Worm (Caenorhabditis elegans) whole organism, late embryonic: Measurements from ENCODE around the gene F47G3.4.

Experiments used
- ceh-30 ChIP-seq: fragments of 150-350 bp; optimal IDR thresholded peaks from 2 replicates; lab custom pipeline; 2014; ENCODE audit warnings: missing biosample characterization, missing genetic modification characterization
- madf-2 ChIP-seq: sonication (generic microtip); optimal IDR thresholded peaks from 2 replicates; lab custom pipeline; 2017; ENCODE audit warnings: missing genetic modification characterization, missing compliant biosample characterization
- odd-2 ChIP-seq: sonication (generic microtip); optimal IDR thresholded peaks from 2 replicates; lab custom pipeline; 2017; ENCODE audit warnings: antibody characterized with exemption, mild to moderate bottlenecking, missing genetic modification characterization, missing compliant biosample characterization

ce11 chrX:2422123-2422522 lies 40.7 kb downstream of the F47G3.4 start:
- TF ChIP-seq odd-2 (tag; lab: Kevin White, UChicago), result no peak
- TF ChIP-seq ceh-30, result no peak
- TF ChIP-seq madf-2 (tag; lab: Kevin White, UChicago), result no peak
